Worm (Caenorhabditis elegans) whole organism, mixed stage, embryonic: ENCODE results near the gene R07B1.11.
A peak's percentile ranks its signal among the peaks of the same experiment; 100 is the strongest.

Source experiments
- M03D4.4 ChIP-seq: sonication (generic microtip); optimal IDR thresholded peaks from 2 replicates; lab custom pipeline; 2017; ENCODE audit warnings: mild to moderate bottlenecking, missing genetic modification characterization, missing compliant biosample characterization
- bed-3 ChIP-seq: fragments of 200-800 bp; sonication (Bioruptor generic); optimal IDR thresholded peaks from 3 replicates; lab custom pipeline; 2018; ENCODE audit warnings: mild to moderate bottlenecking, missing genetic modification characterization, moderate library complexity, missing compliant biosample characterization
- blmp-1 ChIP-seq: fragments of 150-350 bp; optimal IDR thresholded peaks from 2 replicates; lab custom pipeline; 2014; ENCODE audit warnings: missing biosample characterization, missing genetic modification characterization
- ceh-39 ChIP-seq: fragments of 150-350 bp; optimal IDR thresholded peaks from 2 replicates; lab custom pipeline; 2014; ENCODE audit warnings: missing biosample characterization, missing genetic modification characterization
- ceh-43 ChIP-seq: fragments of 200-800 bp; sonication (Bioruptor generic); optimal IDR thresholded peaks from 2 replicates; lab custom pipeline; 2018; ENCODE audit warnings: mild to moderate bottlenecking, missing genetic modification characterization, moderate library complexity, missing compliant biosample characterization
- ceh-83 ChIP-seq: fragments of 200-800 bp; sonication (Bioruptor generic); optimal IDR thresholded peaks from 2 replicates; lab custom pipeline; 2018; ENCODE audit warnings: mild to moderate bottlenecking, missing genetic modification characterization, missing compliant biosample characterization
- ces-1 ChIP-seq: fragments of 150-350 bp; optimal IDR thresholded peaks from 2 replicates; lab custom pipeline; 2014; ENCODE audit warnings: missing biosample characterization, missing genetic modification reagents, missing genetic modification characterization
- cnd-1 ChIP-seq: fragments of 200-800 bp; sonication (Bioruptor generic); optimal IDR thresholded peaks from 2 replicates; lab custom pipeline; 2018; ENCODE audit warnings: mild to moderate bottlenecking, missing genetic modification characterization, missing compliant biosample characterization
- drap-1 ChIP-seq: fragments of 200-800 bp; sonication (Bioruptor generic); optimal IDR thresholded peaks from 3 replicates; lab custom pipeline; 2018; ENCODE audit warnings: mild to moderate bottlenecking, missing genetic modification characterization, missing compliant biosample characterization
- elt-1 ChIP-seq: sonication (generic microtip); optimal IDR thresholded peaks from 2 replicates; lab custom pipeline; 2017; ENCODE audit warnings: missing genetic modification characterization, mild to moderate bottlenecking, missing compliant biosample characterization, antibody characterized with exemption, moderate library complexity, borderline replicate concordance; ENCODE audit not compliant: insufficient read depth
- elt-3 ChIP-seq: fragments of 150-350 bp; optimal IDR thresholded peaks from 2 replicates; lab custom pipeline; 2014; ENCODE audit warnings: missing biosample characterization, missing genetic modification characterization
- flh-1 ChIP-seq: fragments of 200-800 bp; sonication (Bioruptor generic); optimal IDR thresholded peaks from 2 replicates; lab custom pipeline; 2018; ENCODE audit warnings: mild to moderate bottlenecking, missing genetic modification characterization, moderate library complexity, missing compliant biosample characterization
- ham-2 ChIP-seq: fragments of 200-800 bp; sonication (Bioruptor generic); optimal IDR thresholded peaks from 2 replicates; lab custom pipeline; 2018; ENCODE audit warnings: mild to moderate bottlenecking, missing genetic modification characterization, missing compliant biosample characterization
- hlh-1 ChIP-seq: fragments of 150-350 bp; optimal IDR thresholded peaks from 2 replicates; lab custom pipeline; 2014; ENCODE audit warnings: missing biosample characterization, missing genetic modification reagents, missing genetic modification characterization
- lin-13 ChIP-seq: fragments of 150-350 bp; optimal IDR thresholded peaks from 2 replicates; lab custom pipeline; 2014; ENCODE audit warnings: missing biosample characterization, missing genetic modification characterization
- lin-32 ChIP-seq: fragments of 200-800 bp; sonication (Bioruptor generic); optimal IDR thresholded peaks from 2 replicates; lab custom pipeline; 2018; ENCODE audit warnings: mild to moderate bottlenecking, missing genetic modification characterization, missing compliant biosample characterization
- lsy-2 ChIP-seq: fragments of 150-350 bp; optimal IDR thresholded peaks from 2 replicates; lab custom pipeline; 2014; ENCODE audit warnings: missing biosample characterization, missing genetic modification characterization
- mab-5 ChIP-seq: fragments of 150-350 bp; optimal IDR thresholded peaks from 2 replicates; lab custom pipeline; 2014; ENCODE audit warnings: missing biosample characterization, missing genetic modification characterization
- mep-1 ChIP-seq: fragments of 150-350 bp; optimal IDR thresholded peaks from 2 replicates; lab custom pipeline; 2017; ENCODE audit warnings: missing biosample characterization, missing genetic modification reagents, missing genetic modification characterization, inconsistent platforms
- mls-2 ChIP-seq: sonication (generic microtip); optimal IDR thresholded peaks from 2 replicates; lab custom pipeline; 2016; ENCODE audit warnings: mild to moderate bottlenecking, missing genetic modification characterization, moderate library complexity, missing compliant biosample characterization
- nhr-12 ChIP-seq: fragments of 150-350 bp; optimal IDR thresholded peaks from 2 replicates; lab custom pipeline; 2014; ENCODE audit warnings: missing biosample characterization, missing genetic modification characterization
- nhr-2 ChIP-seq: fragments of 150-350 bp; optimal IDR thresholded peaks from 2 replicates; lab custom pipeline; 2014; ENCODE audit warnings: missing biosample characterization, missing genetic modification characterization
- nhr-237 ChIP-seq: fragments of 150-350 bp; optimal IDR thresholded peaks from 2 replicates; lab custom pipeline; 2014; ENCODE audit warnings: missing biosample characterization, missing genetic modification characterization
- nhr-28 ChIP-seq: fragments of 150-350 bp; optimal IDR thresholded peaks from 2 replicates; lab custom pipeline; 2014; ENCODE audit warnings: missing biosample characterization, missing genetic modification characterization
- nhr-76 ChIP-seq: sonication (generic microtip); optimal IDR thresholded peaks from 2 replicates; lab custom pipeline; 2017; ENCODE audit warnings: missing biosample characterization, missing genetic modification characterization
- pha-4 ChIP-seq: fragments of 150-350 bp; optimal IDR thresholded peaks from 2 replicates; lab custom pipeline; 2018; ENCODE audit warnings: missing biosample characterization, missing genetic modification reagents, missing genetic modification characterization
- sem-2 ChIP-seq: fragments of 200-800 bp; sonication (Bioruptor generic); optimal IDR thresholded peaks from 2 replicates; lab custom pipeline; 2018; ENCODE audit warnings: mild to moderate bottlenecking, missing genetic modification characterization, missing compliant biosample characterization
- snpc-4 ChIP-seq: fragments of 150-350 bp; optimal IDR thresholded peaks from 2 replicates; lab custom pipeline; 2014; ENCODE audit warnings: missing biosample characterization, missing genetic modification characterization
- sptf-1 ChIP-seq: sonication (generic microtip); optimal IDR thresholded peaks from 2 replicates; lab custom pipeline; 2017; ENCODE audit warnings: mild to moderate bottlenecking, missing genetic modification characterization, moderate library complexity, missing compliant biosample characterization
- tbx-8 ChIP-seq: fragments of 200-800 bp; sonication (Bioruptor generic); optimal IDR thresholded peaks from 2 replicates; lab custom pipeline; 2018; ENCODE audit warnings: mild to moderate bottlenecking, missing genetic modification characterization, moderate library complexity, missing compliant biosample characterization
- unc-120 ChIP-seq: sonication (generic microtip); optimal IDR thresholded peaks from 2 replicates; lab custom pipeline; 2017; ENCODE audit warnings: missing genetic modification characterization, missing compliant biosample characterization; ENCODE audit not compliant: poor library complexity, severe bottlenecking
- unc-39 ChIP-seq: fragments of 150-350 bp; optimal IDR thresholded peaks from 2 replicates; lab custom pipeline; 2014; ENCODE audit warnings: missing biosample characterization, missing genetic modification characterization
- unc-62 ChIP-seq: fragments of 150-350 bp; optimal IDR thresholded peaks from 2 replicates; lab custom pipeline; 2014; ENCODE audit warnings: missing biosample characterization, missing genetic modification reagents, missing genetic modification characterization
- zip-8 ChIP-seq: fragments of 150-350 bp; optimal IDR thresholded peaks from 2 replicates; lab custom pipeline; 2014; ENCODE audit warnings: missing biosample characterization, missing genetic modification characterization
- ztf-11 ChIP-seq: fragments of 150-350 bp; optimal IDR thresholded peaks from 2 replicates; lab custom pipeline; 2014; ENCODE audit warnings: missing biosample characterization, missing genetic modification characterization

R07B1.11 gene

ce11 chrX:9893069-9893468 is 36.4 kb downstream of the R07B1.11 start:
- TF ChIP-seq pha-4 (tag; lab: Kevin White, UChicago) (no peak), elt-1 (no peak), unc-39 (tag; lab: Kevin White, UChicago) (no peak), cnd-1 (tag; lab: Kevin White, UChicago) (no peak), lin-13 (tag; lab: Kevin White, UChicago) (no peak), blmp-1 (peak; percentile 76)

ce11 chrX:9894844-9895243 is 38.1 kb downstream of the R07B1.11 start, which contains the start of gene F21G4.3:
F21G4.3 (plus strand) TSS chrX:9895144.
- no peak for TF ChIP-seq nhr-237 (tag; lab: Kevin White, UChicago)
- no peak for TF ChIP-seq mab-5 (tag; lab: Kevin White, UChicago)
- TF ChIP-seq ceh-39 (tag; lab: Kevin White, UChicago) = no peak
- TF ChIP-seq pha-4 (tag; lab: Kevin White, UChicago) = no peak

- TF ChIP-seq elt-3 (tag; lab: Kevin White, UChicago) (no peak), sptf-1 (peak; percentile 28), ceh-83 (GFP tag; lab: Kevin White, UChicago) (no peak), ceh-39 (tag; lab: Kevin White, UChicago) (no peak), nhr-237 (tag; lab: Kevin White, UChicago) (no peak), unc-120 (tag; lab: Kevin White, UChicago) (peak; percentile 38), ztf-11 (tag; lab: Kevin White, UChicago) (no peak), mep-1 (tag; lab: Kevin White, UChicago) (peak; percentile 22), drap-1 (GFP tag; lab: Kevin White, UChicago) (no peak), ham-2 (peak; percentile 21), bed-3 (GFP tag; lab: Kevin White, UChicago) (no peak), cnd-1 (tag; lab: Kevin White, UChicago) (no peak), hlh-1 (tag; lab: Kevin White, UChicago) (peak; percentile 35), nhr-12 (tag; lab: Kevin White, UChicago) (no peak), ces-1 (peak; percentile 66), unc-62 (GFP tag; lab: Kevin White, UChicago) (peak; percentile 37), pha-4 (tag; lab: Kevin White, UChicago) (no peak), mab-5 (tag; lab: Kevin White, UChicago) (no peak), nhr-28 (tag; lab: Kevin White, UChicago) (no peak), nhr-2 (tag; lab: Kevin White, UChicago) (no peak), blmp-1 (no peak), zip-8 (tag; lab: Kevin White, UChicago) (no peak), lsy-2 (tag; lab: Kevin White, UChicago) (no peak), elt-1 (no peak), M03D4.4 (tag; lab: Kevin White, UChicago) (no peak), lin-13 (tag; lab: Kevin White, UChicago) (no peak), mls-2 (tag; lab: Kevin White, UChicago) (peak; percentile 22), flh-1 (no peak), ceh-43 (no peak), nhr-76 (tag; lab: Kevin White, UChicago) (no peak), tbx-8 (GFP tag; lab: Kevin White, UChicago) (no peak), unc-39 (tag; lab: Kevin White, UChicago) (no peak), snpc-4 (tag; lab: Kevin White, UChicago) (no peak), sem-2 (GFP tag; lab: Kevin White, UChicago) (no peak), lin-32 (GFP tag; lab: Kevin White, UChicago) (no peak)
Observed at ce11 chrX:9899426-9900131, 42.9 kb downstream of the R07B1.11 start, which contains the start of gene phf-34. phf-34 (minus strand) TSS chrX:9899476.
